Worm (Caenorhabditis elegans): ENCODE results near the gene sru-9.
"Not testable (repeated sequence)": the region's sequence is repeated elsewhere in the genome, so short reads cannot be mapped to it uniquely, and the experiment has no call there.

DNA sequence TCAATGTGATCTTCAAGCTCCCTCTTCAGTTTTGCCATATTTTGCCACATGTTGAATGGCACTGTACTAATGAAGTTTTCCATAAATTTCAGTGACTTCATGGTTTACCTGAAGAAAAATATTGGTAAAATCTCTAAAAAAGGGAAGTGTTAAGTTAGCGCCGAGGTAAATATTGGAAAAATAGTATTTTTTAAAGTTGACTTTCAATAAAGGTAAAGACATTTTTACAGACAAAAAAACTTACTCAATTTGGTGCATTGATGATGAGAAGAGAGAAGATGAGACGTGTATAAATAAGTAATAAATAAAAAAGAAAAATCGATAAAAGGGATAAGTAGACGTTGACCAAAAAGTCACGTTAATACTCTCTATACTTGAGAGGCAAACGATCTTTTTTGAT lies 9.0 kb downstream of the sru-9 start, which contains the start of gene Y45F10B.9:
- TF ChIP-seq egl-27 (tag; optimal IDR thresholded peaks at IDR 0.05); unc-62 (GFP tag; optimal IDR thresholded peaks at IDR 0.05 in 1 of 2); unc-62 (tag; optimal IDR thresholded peaks at IDR 0.05); nhr-11 (tag; optimal IDR thresholded peaks at IDR 0.05); hif-1 (tag; optimal IDR thresholded peaks at IDR 0.05): not testable (repeated sequence)
